Worm (Caenorhabditis elegans) whole organism, late embryonic: ENCODE data around the gene col-143.

Experiments
- Y22D7AL.16 ChIP-seq: sonication (generic microtip); optimal IDR thresholded peaks from 2 replicates; lab custom pipeline; 2016; ENCODE audit warnings: missing genetic modification characterization, missing compliant biosample characterization
- dmd-4 ChIP-seq: sonication (generic microtip); optimal IDR thresholded peaks from 2 replicates; lab custom pipeline; 2016; ENCODE audit warnings: borderline replicate concordance, missing genetic modification characterization, missing compliant biosample characterization
- hlh-15 ChIP-seq: sonication (generic microtip); optimal IDR thresholded peaks from 2 replicates; lab custom pipeline; 2016; ENCODE audit warnings: missing genetic modification characterization, missing compliant biosample characterization
- hlh-6 ChIP-seq: sonication (generic microtip); optimal IDR thresholded peaks from 2 replicates; lab custom pipeline; 2016; ENCODE audit warnings: missing genotype, missing genetic modification characterization, missing compliant biosample characterization
- nfya-1 ChIP-seq: sonication (generic microtip); optimal IDR thresholded peaks from 2 replicates; lab custom pipeline; 2017; ENCODE audit warnings: missing genetic modification characterization, mild to moderate bottlenecking, missing compliant biosample characterization, antibody characterized with exemption, moderate library complexity
- pros-1 ChIP-seq: fragments of 150-350 bp; optimal IDR thresholded peaks from 2 replicates; lab custom pipeline; 2014; ENCODE audit warnings: missing biosample characterization, missing genetic modification reagents, missing genetic modification characterization
- unc-42 ChIP-seq: sonication (generic microtip); optimal IDR thresholded peaks from 2 replicates; lab custom pipeline; 2016; ENCODE audit warnings: missing genotype, missing genetic modification characterization, missing compliant biosample characterization

- TF ChIP-seq hlh-6 (tag; lab: Kevin White, UChicago): no peak
- no peak for TF ChIP-seq hlh-15 (tag; lab: Kevin White, UChicago)
- no peak for TF ChIP-seq dmd-4 (tag; lab: Kevin White, UChicago)
- no peak for TF ChIP-seq unc-42
- no peak for TF ChIP-seq pros-1 (tag; lab: Kevin White, UChicago)
- no peak for TF ChIP-seq nfya-1
- TF ChIP-seq Y22D7AL.16 (tag; lab: Kevin White, UChicago): no peak
Measured at ce11 chrV:6808962-6809361, 26.5 kb upstream of the col-143 start, which contains the start of gene dmsr-16.
